In the genomic region with DNA sequence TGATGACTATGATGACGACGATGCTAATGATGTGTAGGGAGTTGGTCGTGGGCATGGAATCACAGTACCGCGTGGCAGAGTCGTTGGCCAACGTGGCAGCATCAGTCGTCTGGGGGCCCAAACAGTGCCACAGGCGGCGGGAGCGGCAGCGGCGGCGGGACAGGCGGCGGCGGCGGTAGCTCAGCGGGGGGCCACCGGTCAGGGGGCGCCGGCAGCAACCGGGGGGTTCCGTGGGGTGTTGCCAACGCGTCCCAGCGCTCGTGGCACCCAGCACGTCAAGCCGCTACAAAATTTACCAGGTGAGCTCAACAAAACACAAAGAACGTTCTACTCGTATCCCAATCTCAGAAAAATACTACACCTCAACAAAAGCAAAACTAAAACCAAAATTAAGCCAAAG, we compare ENCODE assay signal across 2 fruit fly cellular contexts.
TF ChIP-seq lines count a peak whose summit lies in the region.

No protein-coding gene starts in this region.

- TF ChIP-seq CTCF in whole organism, embryonic (GFP tag; optimal IDR thresholded peaks at IDR 0.05; lab: Kevin White, UChicago), result no peak

TF ChIP-seq in whole organism, embryonic, 481 proteins besides CTCF, POLR2A, EP300 and RAD21:
- TF ChIP-seq Hr39 (optimal IDR thresholded peaks at IDR 0.05; lab: Kevin White, UChicago) (peak; percentile 88), CG18599 (GFP tag; optimal IDR thresholded peaks at IDR 0.05; lab: Kevin White, UChicago) (no peak), Sry-δ (GFP tag; optimal IDR thresholded peaks at IDR 0.05; lab: Kevin White, UChicago) (no peak), CG7963 (GFP tag; IDR thresholded peaks at IDR 0.05; lab: Robert Waterston, UW; ENCODE audit: partially characterized antibody) (no peak), oc (tag; optimal IDR thresholded peaks at IDR 0.05; lab: Kevin White, UChicago) (no peak), CG6791 (GFP tag; IDR thresholded peaks at IDR 0.05; lab: Robert Waterston, UW; ENCODE audit: partially characterized antibody) (no peak), nerfin-2 (GFP tag; IDR thresholded peaks at IDR 0.05; lab: Robert Waterston, UW; ENCODE audit: partially characterized antibody) (no peak), CG12071 (GFP tag; optimal IDR thresholded peaks at IDR 0.05; lab: Kevin White, UChicago) (no peak), Hey (tag; optimal IDR thresholded peaks at IDR 0.05; lab: Kevin White, UChicago) (peak; percentile 5), C15 (GFP tag; IDR thresholded peaks at IDR 0.05; lab: Robert Waterston, UW) (no peak)

TF ChIP-seq in whole organism, wandering third instar larva, 38 proteins besides CTCF, POLR2A, EP300 and RAD21:
- no peak for TF ChIP-seq HLH106 (tag; optimal IDR thresholded peaks at IDR 0.05; lab: Kevin White, UChicago)
- peak; percentile 98 for TF ChIP-seq Dfd (GFP tag; optimal IDR thresholded peaks at IDR 0.05; lab: Kevin White, UChicago)

Comparison
In these comparisons a context has a peak if more than half of its experiments do, and no peak if none do; other contexts are left out.
1. Of the 10 proteins assayed by ChIP-seq in both whole organism, embryonic and whole organism, wandering third instar larva: peak only in whole organism, embryonic: none; only in whole organism, wandering third instar larva: Dfd; in both: none; in neither: 9.